Fruit fly (Drosophila melanogaster): Measurements from ENCODE around the gene CG14260.

dm6 chr3R:27247892-27248291 lies 17.4 kb upstream of the CG14260 start, which contains the start of gene CG5984:
- no peak for TF ChIP-seq Bgb (GFP tag; IDR thresholded peaks at IDR 0.05; ENCODE audit: partially characterized antibody)
- no peak for TF ChIP-seq CG12942 (GFP tag; optimal IDR thresholded peaks at IDR 0.05)
- no peak for TF ChIP-seq ssp (GFP tag; IDR thresholded peaks at IDR 0.05)
- TF ChIP-seq corto (GFP tag; optimal IDR thresholded peaks at IDR 0.05), result no peak
- no peak for TF ChIP-seq CG2120 (GFP tag; optimal IDR thresholded peaks at IDR 0.05)
- no peak for TF ChIP-seq lola (GFP tag; optimal IDR thresholded peaks at IDR 0.05)
- no peak for TF ChIP-seq Dad (GFP tag; optimal IDR thresholded peaks at IDR 0.05)
- TF ChIP-seq gsb (GFP tag; IDR thresholded peaks at IDR 0.05), result no peak
- TF ChIP-seq slbo (GFP tag; IDR thresholded peaks at IDR 0.05), result no peak
- no peak for TF ChIP-seq trem (tag; optimal IDR thresholded peaks at IDR 0.05)
- TF ChIP-seq CG4707 (GFP tag; optimal IDR thresholded peaks at IDR 0.05), result no peak
- no peak for TF ChIP-seq sens (GFP tag)
- no peak for TF ChIP-seq Ssrp (tag; optimal IDR thresholded peaks at IDR 0.05)
